Worm (Caenorhabditis elegans): Measurements from ENCODE around the gene dnc-2.
A peak's percentile ranks its signal among the peaks of the same experiment; 100 is the strongest.

Gene dnc-2

ce11 chrIII:5932853-5933252 lies 7.3 kb upstream of the dnc-2 start, which contains the start of gene zmp-1:
zmp-1 (minus strand) TSS chrIII:5932953.
- TF ChIP-seq ztf-11 (tag; optimal IDR thresholded peaks at IDR 0.05) (no peak), fkh-10 (GFP tag; optimal IDR thresholded peaks at IDR 0.05) (no peak), fkh-4 (tag; optimal IDR thresholded peaks at IDR 0.05; ENCODE audit: borderline replicate concordance) (no peak), blmp-1 (tag; optimal IDR thresholded peaks at IDR 0.05) (no peak), dsc-1 (tag; optimal IDR thresholded peaks at IDR 0.05) (no peak), aha-1 (tag; optimal IDR thresholded peaks at IDR 0.05) (no peak), efl-1 (optimal IDR thresholded peaks at IDR 0.05) (no peak), efl-1 (GFP tag; optimal IDR thresholded peaks at IDR 0.05 in 1 of 2) (no peak), ceh-8 (GFP tag; optimal IDR thresholded peaks at IDR 0.05) (no peak), Y116A8C.19 (tag; optimal IDR thresholded peaks at IDR 0.05; ENCODE audit: borderline replicate concordance) (no peak), fos-1 (tag; optimal IDR thresholded peaks at IDR 0.05) (no peak), mep-1 (tag; optimal IDR thresholded peaks at IDR 0.05) (no peak), alr-1 (tag; optimal IDR thresholded peaks at IDR 0.05; ENCODE audit: borderline replicate concordance) (no peak), nhr-71 (tag; optimal IDR thresholded peaks at IDR 0.05) (no peak), ceh-82 (tag; optimal IDR thresholded peaks at IDR 0.05) (no peak), ceh-88 (GFP tag; IDR thresholded peaks at IDR 0.05) (no peak), nhr-90 (tag; optimal IDR thresholded peaks at IDR 0.05; ENCODE audit: poor library complexity) (no peak), grh-1 (GFP tag; IDR thresholded peaks at IDR 0.05) (no peak), ces-1 (GFP tag; optimal IDR thresholded peaks at IDR 0.05) (no peak)

DNA sequence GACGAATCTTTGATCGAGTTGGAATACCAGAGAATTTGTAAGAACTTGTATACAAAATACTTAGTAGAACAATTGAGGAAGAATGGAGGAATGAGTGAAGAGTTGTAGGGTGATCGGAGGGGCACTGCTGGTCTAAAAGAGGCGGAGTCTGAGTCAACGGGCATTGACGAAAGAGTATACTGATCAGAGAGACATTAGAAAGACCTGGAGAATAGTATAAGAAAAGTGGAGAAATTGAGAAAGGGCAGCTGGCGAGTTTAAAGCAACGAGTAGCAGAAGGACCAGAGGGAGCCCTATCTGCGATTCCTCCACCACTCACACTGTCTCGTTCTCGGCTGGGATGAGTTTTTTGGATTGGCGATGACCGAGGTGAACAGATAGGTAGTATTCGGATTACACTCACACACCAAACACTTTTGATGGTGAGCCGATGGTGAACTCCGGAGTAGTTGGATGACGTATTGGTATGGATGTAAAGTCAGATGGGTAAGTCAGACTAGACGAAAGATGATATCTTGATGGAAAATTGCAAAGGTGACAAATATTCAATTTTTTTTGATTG lies 6.0 kb upstream of the dnc-2 start, which contains the start of gene EGAP1.5:
EGAP1.5 (plus strand) TSS at position 289 of the 562 bp plus-strand sequence.
- TF ChIP-seq lin-14 (GFP tag; optimal IDR thresholded peaks at IDR 0.05) (peak; percentile 28), lin-35 (GFP tag; optimal IDR thresholded peaks at IDR 0.05) (no peak), egl-27 (tag; optimal IDR thresholded peaks at IDR 0.05) (no peak), rnt-1 (tag; optimal IDR thresholded peaks at IDR 0.05) (peak; percentile 55), snu-23 (GFP tag; optimal IDR thresholded peaks at IDR 0.05) (peak; percentile 17), nhr-19 (GFP tag; conservative IDR thresholded peaks at IDR 0.05) (peak; percentile 17; the same call in 1 of the 2 replicates), nhr-71 (tag; optimal IDR thresholded peaks at IDR 0.05) (peak; percentile 51), fos-1 (tag; optimal IDR thresholded peaks at IDR 0.05) (no peak), lsy-2 (tag; optimal IDR thresholded peaks at IDR 0.05) (peak in 1 of 2 experiments; percentile 5), nhr-12 (tag; optimal IDR thresholded peaks at IDR 0.05) (no peak), efl-1 (optimal IDR thresholded peaks at IDR 0.05) (peak in 1 of 2 experiments; percentile 3), efl-1 (GFP tag; optimal IDR thresholded peaks at IDR 0.05 in 1 of 2) (no peak), dsc-1 (tag; optimal IDR thresholded peaks at IDR 0.05) (peak; percentile 37), irx-1 (tag; optimal IDR thresholded peaks at IDR 0.05) (no peak), blmp-1 (tag; optimal IDR thresholded peaks at IDR 0.05) (no peak), fkh-8 (tag; optimal IDR thresholded peaks at IDR 0.05) (no peak), nhr-20 (tag; optimal IDR thresholded peaks at IDR 0.05) (peak; percentile 24)

DNA sequence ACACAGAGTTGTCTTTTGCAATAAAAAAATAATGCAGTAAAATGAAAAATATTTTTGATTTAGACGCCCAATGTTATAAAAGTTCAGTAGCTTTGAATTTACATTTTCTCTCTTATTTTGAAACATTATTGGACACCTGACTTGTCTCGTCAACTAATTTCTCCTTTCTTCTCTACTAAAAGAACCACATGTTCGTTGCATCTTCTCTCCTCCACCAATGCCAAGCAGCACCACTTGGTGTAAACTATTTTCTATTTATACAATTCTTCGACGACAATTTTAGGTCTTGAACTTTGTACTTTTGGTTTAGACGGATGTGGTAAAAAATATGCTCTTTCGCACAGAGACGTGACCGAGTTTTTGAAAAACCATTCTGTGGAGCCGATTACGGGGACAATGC lies 5.1 kb upstream of the dnc-2 start:
- TF ChIP-seq ceh-90 (tag; optimal IDR thresholded peaks at IDR 0.05) (no peak), dsc-1 (tag; optimal IDR thresholded peaks at IDR 0.05) (peak; percentile 49), fos-1 (tag; optimal IDR thresholded peaks at IDR 0.05) (no peak), rnt-1 (tag; optimal IDR thresholded peaks at IDR 0.05) (peak; percentile 50), nhr-85 (tag) (peak; percentile 26), nhr-20 (tag; optimal IDR thresholded peaks at IDR 0.05) (peak; percentile 49), mef-2 (tag; optimal IDR thresholded peaks at IDR 0.05) (peak; percentile 4), mdl-1 (tag; optimal IDR thresholded peaks at IDR 0.05) (no peak), nhr-71 (tag; optimal IDR thresholded peaks at IDR 0.05) (peak; percentile 62), lin-14 (GFP tag; optimal IDR thresholded peaks at IDR 0.05) (peak; percentile 57), dpl-1 (GFP tag; optimal IDR thresholded peaks at IDR 0.05) (no peak), lsy-2 (tag; optimal IDR thresholded peaks at IDR 0.05) (peak in 1 of 2 experiments; percentile 34), unc-62 (GFP tag; optimal IDR thresholded peaks at IDR 0.05) (no peak), nhr-19 (GFP tag; conservative IDR thresholded peaks at IDR 0.05) (peak; percentile 27)

Measured in whole organism, L1 larva.